Fruit fly (Drosophila melanogaster) whole organism, adult: ENCODE measurements around the gene CG13784.

Experiments
- CG7101 ChIP-seq: fragments of 200-800 bp; sonication (Bioruptor generic); optimal IDR thresholded peaks from 2 replicates; lab custom pipeline; 2018; ENCODE audit warnings: missing biosample characterization, mild to moderate bottlenecking, missing genetic modification characterization, moderate library complexity
- Crg-1 ChIP-seq: fragments of 200-800 bp; sonication (Bioruptor generic); optimal IDR thresholded peaks from 2 replicates; lab custom pipeline; 2016; ENCODE audit warnings: missing biosample characterization, missing genetic modification characterization
- Hr96 ChIP-seq: fragments of 200-800 bp; sonication (Bioruptor generic); optimal IDR thresholded peaks from 2 replicates; lab custom pipeline; 2016; ENCODE audit warnings: missing biosample characterization, missing genetic modification characterization
- bab1 ChIP-seq: fragments of 200-800 bp; sonication (Bioruptor generic); optimal IDR thresholded peaks from 3 replicates; lab custom pipeline; 2019; ENCODE audit warnings: missing biosample characterization, mild to moderate bottlenecking, missing genetic modification characterization, moderate library complexity
- pad ChIP-seq: fragments of 200-800 bp; sonication (Bioruptor generic); optimal IDR thresholded peaks from 3 replicates; lab custom pipeline; 2017; ENCODE audit warnings: missing biosample characterization, missing genetic modification characterization, mild to moderate bottlenecking, moderate library complexity, missing genetic modification reagents

- no peak for TF ChIP-seq Hr96
- TF ChIP-seq bab1 (GFP tag; lab: Kevin White, UChicago): no peak
- no peak for TF ChIP-seq CG7101 (tag; lab: Kevin White, UChicago)
- TF ChIP-seq pad (GFP tag; lab: Kevin White, UChicago): no peak
- no peak for TF ChIP-seq Crg-1 (GFP tag; lab: Kevin White, UChicago)
Measured at dm6 chr2L:7157456-7157855, 62.4 kb downstream of the CG13784 start, which contains the start of gene Pvf3.
